Fruit fly (Drosophila melanogaster) whole organism, embryonic: ENCODE results near the gene CG4497.
A peak's percentile ranks its signal among the peaks of the same experiment; 100 is the strongest.

Experiments used
- Asciz ChIP-seq: fragments of 200-800 bp; sonication (Bioruptor generic); optimal IDR thresholded peaks from 2 replicates; lab custom pipeline; 2017; ENCODE audit warnings: missing biosample characterization, mild to moderate bottlenecking, missing genetic modification characterization, missing genetic modification reagents
- B-H2 ChIP-seq: fragments of 200-800 bp; sonication (Bioruptor generic); optimal IDR thresholded peaks from 2 replicates; lab custom pipeline; 2018; ENCODE audit warnings: missing biosample characterization, mild to moderate bottlenecking, missing genetic modification characterization
- CG10543 ChIP-seq: fragments of 200-800 bp; sonication (Bioruptor generic); optimal IDR thresholded peaks from 3 replicates; lab custom pipeline; 2017; ENCODE audit warnings: missing biosample characterization, mild to moderate bottlenecking, missing genetic modification characterization, moderate library complexity
- CG10979 ChIP-seq: fragments of 200-800 bp; sonication (Bioruptor generic); optimal IDR thresholded peaks from 2 replicates; lab custom pipeline; 2018; ENCODE audit warnings: missing biosample characterization, mild to moderate bottlenecking, missing genetic modification characterization, moderate library complexity
- CG12769 ChIP-seq: fragments of 200-800 bp; sonication (Bioruptor generic); optimal IDR thresholded peaks from 2 replicates; lab custom pipeline; 2019; ENCODE audit warnings: missing biosample characterization, mild to moderate bottlenecking, missing genetic modification characterization, moderate library complexity
- CG13296 ChIP-seq: fragments of 200-800 bp; sonication (Bioruptor generic); optimal IDR thresholded peaks from 3 replicates; lab custom pipeline; 2018; ENCODE audit warnings: missing biosample characterization, mild to moderate bottlenecking, missing genetic modification characterization
- CG13894 ChIP-seq: fragments of 200-800 bp; sonication (Bioruptor generic); optimal IDR thresholded peaks from 3 replicates; lab custom pipeline; 2018; ENCODE audit warnings: missing biosample characterization, mild to moderate bottlenecking, missing genetic modification characterization, moderate library complexity
- CG14014 ChIP-seq: fragments of 200-800 bp; sonication (Bioruptor generic); IDR thresholded peaks from 2 replicates; pipeline ENCODE4 v1.3.6; 2022; ENCODE audit warnings: missing biosample characterization, missing genetic modification characterization
- CG15514 ChIP-seq: fragments of 200-800 bp; sonication (Bioruptor generic); optimal IDR thresholded peaks from 3 replicates; lab custom pipeline; 2017; ENCODE audit warnings: missing biosample characterization, missing genetic modification characterization, mild to moderate bottlenecking, moderate library complexity, missing genetic modification reagents
- CG15601 ChIP-seq: fragments of 200-800 bp; sonication (Bioruptor generic); optimal IDR thresholded peaks from 3 replicates; lab custom pipeline; 2019; ENCODE audit warnings: missing biosample characterization, mild to moderate bottlenecking, missing genetic modification characterization, moderate library complexity
- CG1602 ChIP-seq: fragments of 200-800 bp; sonication (Bioruptor generic); optimal IDR thresholded peaks from 3 replicates; lab custom pipeline; 2016; ENCODE audit warnings: missing biosample characterization, missing genetic modification characterization
- CG1603 ChIP-seq: fragments of 200-800 bp; sonication (Bioruptor generic); optimal IDR thresholded peaks from 2 replicates; lab custom pipeline; 2019; ENCODE audit warnings: missing biosample characterization, mild to moderate bottlenecking, missing genetic modification characterization, moderate library complexity
- CG17568 ChIP-seq: fragments of 200-800 bp; sonication (Bioruptor generic); optimal IDR thresholded peaks from 2 replicates; lab custom pipeline; 2018; ENCODE audit warnings: missing biosample characterization, mild to moderate bottlenecking, missing genetic modification characterization, moderate library complexity
- CG1792 ChIP-seq: fragments of 200-800 bp; sonication (Bioruptor generic); optimal IDR thresholded peaks from 2 replicates; lab custom pipeline; 2016; ENCODE audit warnings: missing biosample characterization, missing genetic modification characterization
- CG18599 ChIP-seq: fragments of 200-800 bp; sonication (Bioruptor generic); optimal IDR thresholded peaks from 3 replicates; lab custom pipeline; 2017; ENCODE audit warnings: missing biosample characterization, missing genetic modification characterization, mild to moderate bottlenecking, moderate library complexity, missing genetic modification reagents
- CG32772 ChIP-seq: fragments of 200-800 bp; sonication (Bioruptor generic); IDR thresholded peaks from 2 replicates; pipeline ENCODE4 v1.3.6; 2022; ENCODE audit warnings: missing biosample characterization, missing genetic modification characterization
- CG3281 ChIP-seq: fragments of 200-800 bp; sonication (Bioruptor generic); optimal IDR thresholded peaks from 3 replicates; lab custom pipeline; 2017; ENCODE audit warnings: missing biosample characterization, mild to moderate bottlenecking, missing genetic modification characterization
- CG3838 ChIP-seq: fragments of 200-800 bp; sonication (Bioruptor generic); optimal IDR thresholded peaks from 3 replicates; lab custom pipeline; 2016; ENCODE audit warnings: missing biosample characterization, missing genetic modification characterization
- CG4328 ChIP-seq: fragments of 200-800 bp; sonication (Bioruptor generic); optimal IDR thresholded peaks from 3 replicates; lab custom pipeline; 2017; ENCODE audit warnings: missing biosample characterization, missing genetic modification reagents, missing genetic modification characterization
- CG4360 ChIP-seq: fragments of 200-800 bp; sonication (Bioruptor generic); IDR thresholded peaks from 2 replicates; pipeline ENCODE4 v1.3.6; 2022; ENCODE audit warnings: missing biosample characterization, missing genetic modification characterization
- CG6813 ChIP-seq: fragments of 200-800 bp; sonication (Bioruptor generic); optimal IDR thresholded peaks from 2 replicates; lab custom pipeline; 2017; ENCODE audit warnings: missing biosample characterization, missing genetic modification characterization, mild to moderate bottlenecking, moderate library complexity, missing genetic modification reagents
- CG8290 ChIP-seq, 3 experiments: fragments of 200-800 bp; sonication (Bioruptor generic); optimal IDR thresholded peaks; 2 replicates each; lab custom pipeline; 2016 to 2019; ENCODE audit warnings: missing biosample characterization in 3 of 3, missing genetic modification characterization in 3 of 3, mild to moderate bottlenecking in 2 of 3, moderate library complexity in 1 of 3
- CG8359 ChIP-seq: fragments of 200-800 bp; sonication (Bioruptor generic); optimal IDR thresholded peaks from 2 replicates; lab custom pipeline; 2017; ENCODE audit warnings: missing biosample characterization, mild to moderate bottlenecking, missing genetic modification characterization, borderline replicate concordance
- CG8765 ChIP-seq: fragments of 200-800 bp; sonication (Bioruptor generic); IDR thresholded peaks from 2 replicates; pipeline ENCODE4 v1.3.6; 2022; ENCODE audit warnings: missing biosample characterization, missing genetic modification characterization
- CG9215 ChIP-seq: fragments of 200-800 bp; sonication (Bioruptor generic); IDR thresholded peaks from 2 replicates; pipeline ENCODE4 v1.3.6; 2022; ENCODE audit warnings: missing biosample characterization, missing genetic modification characterization
- CG9876 ChIP-seq: fragments of 200-800 bp; sonication (Bioruptor generic); optimal IDR thresholded peaks from 2 replicates; lab custom pipeline; 2016; ENCODE audit warnings: missing biosample characterization, missing genetic modification characterization
- Eip74EF ChIP-seq, 2 experiments: fragments of 200-800 bp in 1 of 2; fragments of >200 bp in 1 of 2; sonication (Bioruptor generic) in 1 of 2; optimal IDR thresholded peaks; 2 replicates each; lab custom pipeline; 2017 to 2019; ENCODE audit warnings: missing biosample characterization in 2 of 2, missing genetic modification characterization in 2 of 2, mild to moderate bottlenecking in 1 of 2, moderate library complexity in 1 of 2
- Fer3 ChIP-seq: fragments of 200-800 bp; sonication (Bioruptor generic); optimal IDR thresholded peaks from 2 replicates; lab custom pipeline; 2018; ENCODE audit warnings: missing biosample characterization, mild to moderate bottlenecking, missing genetic modification characterization, moderate library complexity
- HLH4C ChIP-seq: fragments of 200-800 bp; sonication (Bioruptor generic); IDR thresholded peaks from 3 replicates; pipeline ENCODE4 v1.3.6; 2022; ENCODE audit warnings: missing biosample characterization, missing genetic modification characterization; ENCODE audit not compliant: partially characterized antibody
- MBD-R2 ChIP-seq: fragments of 200-800 bp; sonication (Bioruptor generic); IDR thresholded peaks from 2 replicates; pipeline ENCODE4 v1.3.6; 2022; ENCODE audit warnings: missing biosample characterization, missing genetic modification characterization
- Med ChIP-seq: fragments of 200-800 bp; sonication (Bioruptor generic); peaks from one replicate; lab custom pipeline; 2016; ENCODE audit warnings: missing biosample characterization, missing genetic modification characterization, mild to moderate bottlenecking, inconsistent platforms, moderate library complexity
- TFAM ChIP-seq: fragments of 200-800 bp; sonication (Bioruptor generic); optimal IDR thresholded peaks from 2 replicates; lab custom pipeline; 2017; ENCODE audit warnings: missing biosample characterization, missing genetic modification characterization, inconsistent platforms
- abd-A ChIP-seq: fragments of 200-800 bp; sonication (Bioruptor generic); optimal IDR thresholded peaks from 3 replicates; lab custom pipeline; 2019; ENCODE audit warnings: missing biosample characterization, mild to moderate bottlenecking, missing genetic modification characterization, moderate library complexity
- cas ChIP-seq: fragments of 200-800 bp; sonication (Bioruptor generic); IDR thresholded peaks from 2 replicates; pipeline ENCODE4 v1.3.6; 2022; ENCODE audit warnings: missing biosample characterization, missing genetic modification characterization
- cato ChIP-seq: fragments of 200-800 bp; sonication (Bioruptor generic); optimal IDR thresholded peaks from 2 replicates; lab custom pipeline; 2016; ENCODE audit warnings: missing biosample characterization, missing genetic modification characterization, borderline replicate concordance
- chinmo ChIP-seq: fragments of 200-800 bp; sonication (Bioruptor generic); IDR thresholded peaks from 4 replicates; pipeline ENCODE4 v1.3.6; 2022; ENCODE audit warnings: missing biosample characterization, missing genetic modification characterization; ENCODE audit not compliant: partially characterized antibody
- cwo ChIP-seq: fragments of 200-800 bp; sonication (Bioruptor generic); optimal IDR thresholded peaks from 3 replicates; lab custom pipeline; 2017; ENCODE audit warnings: missing biosample characterization, missing genetic modification characterization, mild to moderate bottlenecking, moderate library complexity, missing genetic modification reagents
- dmrt11E ChIP-seq: fragments of 200-800 bp; sonication (Bioruptor generic); optimal IDR thresholded peaks from 3 replicates; lab custom pipeline; 2018; ENCODE audit warnings: missing biosample characterization, mild to moderate bottlenecking, missing genetic modification characterization, moderate library complexity
- hbn ChIP-seq: fragments of 200-800 bp; sonication (Bioruptor generic); IDR thresholded peaks from 2 replicates; pipeline ENCODE4 v1.3.6; 2022; ENCODE audit warnings: missing biosample characterization, missing genetic modification characterization; ENCODE audit not compliant: partially characterized antibody
- ind ChIP-seq: fragments of 200-800 bp; sonication (Bioruptor generic); optimal IDR thresholded peaks from 3 replicates; lab custom pipeline; 2016; ENCODE audit warnings: missing biosample characterization, missing genetic modification characterization
- kah ChIP-seq: fragments of 200-800 bp; sonication (Bioruptor generic); optimal IDR thresholded peaks from 2 replicates; lab custom pipeline; 2018; ENCODE audit warnings: missing biosample characterization, mild to moderate bottlenecking, missing genetic modification characterization
- lab ChIP-seq: fragments of 200-800 bp; sonication (Bioruptor generic); optimal IDR thresholded peaks from 3 replicates; lab custom pipeline; 2017; ENCODE audit warnings: missing biosample characterization, missing genetic modification characterization, mild to moderate bottlenecking, moderate library complexity, missing genetic modification reagents
- mirr ChIP-seq: fragments of 200-800 bp; sonication (Bioruptor generic); optimal IDR thresholded peaks from 3 replicates; lab custom pipeline; 2018; ENCODE audit warnings: missing biosample characterization, mild to moderate bottlenecking, missing genetic modification characterization
- odd ChIP-seq: fragments of 200-800 bp; sonication (Bioruptor generic); optimal IDR thresholded peaks from 2 replicates; lab custom pipeline; 2017; ENCODE audit warnings: missing biosample characterization, mild to moderate bottlenecking, missing genetic modification characterization
- run ChIP-seq: fragments of 200-800 bp; sonication (Bioruptor generic); optimal IDR thresholded peaks from 3 replicates; lab custom pipeline; 2018; ENCODE audit warnings: missing biosample characterization, mild to moderate bottlenecking, missing genetic modification characterization
- scrt ChIP-seq: fragments of 200-800 bp; sonication (Bioruptor generic); optimal IDR thresholded peaks from 2 replicates; lab custom pipeline; 2018; ENCODE audit warnings: missing biosample characterization, mild to moderate bottlenecking, missing genetic modification characterization, moderate library complexity
- sd ChIP-seq: fragments of 200-800 bp; sonication (Bioruptor generic); optimal IDR thresholded peaks from 3 replicates; lab custom pipeline; 2018; ENCODE audit warnings: missing biosample characterization, mild to moderate bottlenecking, missing genetic modification characterization, moderate library complexity
- unc-4 ChIP-seq: fragments of 200-800 bp; sonication (Bioruptor generic); IDR thresholded peaks from 2 replicates; pipeline ENCODE4 v1.3.6; 2022; ENCODE audit warnings: missing biosample characterization, missing genetic modification characterization; ENCODE audit not compliant: partially characterized antibody
- vnd ChIP-seq: fragments of 200-800 bp; sonication (Bioruptor generic); IDR thresholded peaks from 3 replicates; pipeline ENCODE4 v1.3.6; 2022; ENCODE audit warnings: missing biosample characterization, missing genetic modification characterization; ENCODE audit not compliant: partially characterized antibody

CG4497 gene

DNA sequence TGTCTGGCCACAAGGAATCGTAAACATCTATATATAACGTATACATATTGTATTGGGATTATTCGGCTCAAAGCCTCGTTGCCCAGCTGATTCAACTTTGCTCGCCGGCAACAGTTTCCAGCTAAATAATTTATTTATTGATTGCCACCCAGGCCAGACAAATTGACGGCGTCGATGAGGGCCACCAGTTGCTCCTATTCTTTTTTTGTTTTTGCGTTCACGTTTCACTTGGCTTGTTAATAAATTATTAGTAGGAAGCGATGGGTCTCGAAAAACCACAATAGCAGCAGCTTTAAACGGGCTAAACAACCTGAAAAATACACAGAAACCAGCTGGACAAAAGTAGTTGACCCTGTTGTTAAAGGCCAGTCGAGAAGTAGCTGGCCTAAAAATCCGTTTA lies 22.7 kb upstream of the CG4497 start:
- TF ChIP-seq CG15514: peak; percentile 32
- peak; percentile 46 for TF ChIP-seq CG18599 (GFP tag; lab: Kevin White, UChicago)
- TF ChIP-seq abd-A: peak; percentile 49
- no peak for TF ChIP-seq hbn (GFP tag; lab: Robert Waterston, UW)
- peak; percentile 77 for TF ChIP-seq Med (GFP tag; lab: Kevin White, UChicago)
- no peak for TF ChIP-seq CG1602 (GFP tag; lab: Kevin White, UChicago)
- TF ChIP-seq CG8290 (GFP tag; optimal IDR thresholded peaks at IDR 0.05; lab: Kevin White, UChicago): no peak
- peak in 1 of 2 experiments; percentile 4 for TF ChIP-seq CG8290 (tag; optimal IDR thresholded peaks at IDR 0.05; lab: Kevin White, UChicago)
- peak; percentile 29 for TF ChIP-seq kah (GFP tag; lab: Kevin White, UChicago)
- peak; percentile 31 for TF ChIP-seq sd
- peak; percentile 48 for TF ChIP-seq CG13296 (GFP tag; lab: Kevin White, UChicago)
- TF ChIP-seq Fer3 (tag; lab: Kevin White, UChicago): no peak
- peak; percentile 15 for TF ChIP-seq CG17568 (GFP tag; lab: Kevin White, UChicago)
- no peak for TF ChIP-seq CG1792 (GFP tag; lab: Kevin White, UChicago)
- no peak for TF ChIP-seq CG8359
- peak; percentile 69 for TF ChIP-seq CG13894 (tag; lab: Kevin White, UChicago)
- no peak for TF ChIP-seq CG4360 (GFP tag; lab: Robert Waterston, UW)
- no peak for TF ChIP-seq dmrt11E
- peak; percentile 3 for TF ChIP-seq CG3281 (GFP tag; lab: Kevin White, UChicago)
- peak; percentile 25 for TF ChIP-seq cwo (GFP tag; lab: Kevin White, UChicago)
- no peak for TF ChIP-seq CG9876
- TF ChIP-seq CG10543 (GFP tag; lab: Kevin White, UChicago): peak; percentile 42
- TF ChIP-seq chinmo: peak; percentile 72; the same call in 1 of the 4 replicates
- TF ChIP-seq lab (GFP tag; lab: Kevin White, UChicago): peak; percentile 30
- TF ChIP-seq CG15601: no peak
- 0 out of 2 replicates have a peak, but pooled peaks have one; percentile 14 for TF ChIP-seq MBD-R2
- TF ChIP-seq CG14014 (GFP tag; lab: Robert Waterston, UW): peak; percentile 23; the same call in 1 of the 2 replicates
- TF ChIP-seq mirr: peak; percentile 31
- TF ChIP-seq odd: peak; percentile 5
- TF ChIP-seq CG12769 (tag; lab: Kevin White, UChicago): peak; percentile 47
- peak; percentile 51 for TF ChIP-seq scrt (GFP tag; lab: Kevin White, UChicago)
- TF ChIP-seq Eip74EF (GFP tag; optimal IDR thresholded peaks at IDR 0.05; lab: Kevin White, UChicago): peak in 1 of 2 experiments; percentile 73
- TF ChIP-seq, all 482 proteins: peak for 22

DNA sequence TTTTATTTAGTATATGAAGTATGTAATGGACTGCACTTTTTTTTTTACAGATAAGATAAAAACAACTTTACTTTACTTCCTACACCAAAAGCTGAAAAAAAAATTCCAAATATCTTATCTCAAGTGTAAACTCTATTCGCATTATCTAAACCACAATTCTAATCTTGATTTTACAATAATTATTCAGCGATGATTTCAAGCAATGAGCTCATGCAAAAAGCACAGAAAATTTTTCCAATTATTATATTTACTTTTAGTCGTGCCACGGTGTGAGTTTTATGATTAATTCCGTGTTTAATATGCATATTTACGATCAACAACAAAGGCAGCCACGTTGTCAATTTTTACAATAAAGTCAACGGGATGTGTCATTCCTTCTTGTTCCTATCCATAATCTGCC lies 21.9 kb upstream of the CG4497 start:
- peak; percentile 4 for TF ChIP-seq run
- TF ChIP-seq CG9215 (GFP tag; lab: Robert Waterston, UW): no peak
- no peak for TF ChIP-seq CG8765
- TF ChIP-seq ind (GFP tag; lab: Kevin White, UChicago): no peak
- TF ChIP-seq CG1603 (tag; lab: Kevin White, UChicago): no peak
- no peak for TF ChIP-seq CG6813 (GFP tag; lab: Kevin White, UChicago)
- TF ChIP-seq cato (GFP tag; lab: Kevin White, UChicago): no peak
- TF ChIP-seq TFAM (GFP tag; lab: Kevin White, UChicago): no peak
- TF ChIP-seq unc-4: no peak
- TF ChIP-seq CG32772: no peak
- no peak for TF ChIP-seq vnd
- TF ChIP-seq CG15514: peak; percentile 3
- no peak for TF ChIP-seq CG4328
- no peak for TF ChIP-seq CG3838 (GFP tag; lab: Kevin White, UChicago)
- TF ChIP-seq CG10979 (tag; lab: Kevin White, UChicago): no peak
- no peak for TF ChIP-seq Asciz
- TF ChIP-seq cas: no peak
- TF ChIP-seq HLH4C (GFP tag; lab: Robert Waterston, UW): no peak
- no peak for TF ChIP-seq B-H2
